Worm (Caenorhabditis elegans) whole organism, midembryonic: ENCODE measurements around the gene del-1.

Source experiments
- T22C8.4 ChIP-seq: fragments of 200-800 bp; sonication (Bioruptor generic); IDR thresholded peaks from 2 replicates; pipeline ENCODE4 v1.3.6; 2022; ENCODE audit warnings: missing genetic modification characterization, missing compliant biosample characterization
- cog-1 ChIP-seq: sonication (generic microtip); optimal IDR thresholded peaks from 2 replicates; lab custom pipeline; 2016; ENCODE audit warnings: missing genetic modification characterization, missing compliant biosample characterization
- flt-1 ChIP-seq: fragments of 200-800 bp; sonication (Bioruptor generic); IDR thresholded peaks from 2 replicates; pipeline ENCODE4 v1.3.6; 2022; ENCODE audit warnings: missing genetic modification characterization, missing compliant biosample characterization
- klf-2 ChIP-seq: fragments of 200-800 bp; sonication (Bioruptor generic); conservative IDR thresholded peaks from 2 replicates; pipeline ENCODE4 v1.3.6; 2022; ENCODE audit warnings: missing genetic modification reagents, missing genetic modification characterization, missing compliant biosample characterization
- med-1 ChIP-seq: sonication (generic microtip); optimal IDR thresholded peaks from 2 replicates; lab custom pipeline; 2017; ENCODE audit warnings: missing genetic modification characterization, mild to moderate bottlenecking, missing compliant biosample characterization, antibody characterized with exemption, missing genetic modification reagents; ENCODE audit not compliant: insufficient read depth
- ref-1 ChIP-seq: fragments of 200-800 bp; sonication (Bioruptor generic); conservative IDR thresholded peaks from 2 replicates; pipeline ENCODE4 v1.3.6; 2022; ENCODE audit warnings: missing genetic modification reagents, missing genetic modification characterization, missing compliant biosample characterization
- tab-1 ChIP-seq: fragments of 200-800 bp; sonication (Bioruptor generic); IDR thresholded peaks from 2 replicates; pipeline ENCODE4 v1.3.6; 2022; ENCODE audit warnings: missing genetic modification characterization, missing compliant biosample characterization
- ztf-23 ChIP-seq: fragments of 200-800 bp; sonication (Bioruptor generic); IDR thresholded peaks from 2 replicates; pipeline ENCODE4 v1.3.6; 2022; ENCODE audit warnings: missing genetic modification reagents, missing genetic modification characterization, missing compliant biosample characterization
- ztf-29 ChIP-seq: fragments of 200-800 bp; sonication (Bioruptor generic); IDR thresholded peaks from 2 replicates; pipeline ENCODE4 v1.3.6; 2022; ENCODE audit warnings: missing genetic modification reagents, missing genetic modification characterization, missing compliant biosample characterization

The del-1 gene

DNA sequence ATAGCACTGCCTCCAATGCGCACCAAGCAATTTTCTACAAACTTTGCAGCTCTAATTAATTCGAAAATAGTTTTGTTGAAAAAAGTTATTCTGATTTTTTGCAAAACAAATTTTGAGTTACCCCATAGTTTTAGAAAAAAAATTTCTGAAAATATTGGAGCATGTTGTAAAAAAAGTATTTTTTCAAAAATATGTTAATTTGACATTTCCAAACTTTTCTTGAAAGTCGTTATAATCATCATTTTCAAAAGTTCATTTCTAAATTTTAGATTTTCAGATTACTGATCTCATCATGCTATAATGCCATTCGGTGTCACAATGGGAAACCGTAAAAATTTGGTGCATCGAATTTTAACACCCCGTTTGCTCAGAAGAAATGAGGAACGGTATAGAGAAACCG lies at the start of gene del-1:
del-1 (plus strand) TSS at position 301 of the 400 bp plus-strand sequence.
- TF ChIP-seq flt-1 (GFP tag; lab: Robert Waterston, UW) (no peak), ref-1 (no peak), tab-1 (no peak), cog-1 (no peak), ztf-29 (GFP tag; lab: Robert Waterston, UW) (no peak), klf-2 (GFP tag; lab: Robert Waterston, UW) (no peak), ztf-23 (GFP tag; lab: Robert Waterston, UW) (no peak), T22C8.4 (no peak), med-1 (GFP tag; lab: Kevin White, UChicago) (no peak)

DNA sequence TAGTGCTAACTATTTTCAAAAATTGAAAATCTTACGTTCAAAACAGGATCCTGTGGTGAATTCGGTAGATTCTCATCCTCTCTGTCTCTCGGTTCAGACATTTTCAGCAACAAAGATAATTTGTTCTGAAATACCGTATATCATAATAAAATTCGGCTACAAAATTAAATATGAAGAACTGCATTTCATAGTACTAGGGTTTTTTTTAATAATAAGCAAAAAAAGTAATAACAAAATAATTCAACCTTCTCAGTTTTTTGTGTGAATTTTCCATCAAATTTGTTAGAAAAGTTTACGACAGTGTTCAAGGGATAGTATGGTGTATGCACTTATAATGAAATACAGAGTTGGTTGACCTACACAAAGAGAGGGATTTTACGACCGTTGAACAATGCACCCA lies 44.7 kb upstream of the del-1 start, which contains the start of gene K06G5.3:
K06G5.3 (minus strand) TSS at position 101 of the 400 bp plus-strand sequence.
- no peak for TF ChIP-seq cog-1
- no peak for TF ChIP-seq ztf-29 (GFP tag; lab: Robert Waterston, UW)
- TF ChIP-seq klf-2 (GFP tag; lab: Robert Waterston, UW): no peak
- no peak for TF ChIP-seq tab-1
- TF ChIP-seq ref-1: no peak
- no peak for TF ChIP-seq T22C8.4
- no peak for TF ChIP-seq ztf-23 (GFP tag; lab: Robert Waterston, UW)
- no peak for TF ChIP-seq flt-1 (GFP tag; lab: Robert Waterston, UW)
- no peak for TF ChIP-seq med-1 (GFP tag; lab: Kevin White, UChicago)

DNA sequence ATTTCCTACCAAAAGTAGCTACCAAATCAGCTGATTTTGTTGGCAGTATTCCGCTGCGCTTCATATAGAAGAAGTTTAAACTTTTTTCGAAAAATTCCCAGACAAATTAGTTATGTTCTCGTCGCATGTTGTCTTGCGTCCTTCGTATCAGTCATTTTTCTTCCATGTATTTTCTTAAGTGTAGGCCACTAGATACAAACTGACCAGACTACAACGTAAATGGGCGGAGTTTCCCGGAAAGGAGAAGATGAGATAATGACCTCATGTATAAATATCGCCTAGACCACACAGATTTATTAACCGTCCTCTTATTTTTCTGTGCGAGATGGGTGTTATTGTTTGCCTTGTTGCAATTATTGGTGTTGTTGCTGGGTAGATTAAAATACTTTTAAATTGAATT lies 42.6 kb upstream of the del-1 start, which contains the start of gene cyp-13B2:
cyp-13B2 (plus strand) TSS at position 301 of the 400 bp plus-strand sequence.
- TF ChIP-seq tab-1 (no peak), T22C8.4 (no peak), cog-1 (no peak), ztf-23 (GFP tag; lab: Robert Waterston, UW) (no peak), ref-1 (no peak)

DNA sequence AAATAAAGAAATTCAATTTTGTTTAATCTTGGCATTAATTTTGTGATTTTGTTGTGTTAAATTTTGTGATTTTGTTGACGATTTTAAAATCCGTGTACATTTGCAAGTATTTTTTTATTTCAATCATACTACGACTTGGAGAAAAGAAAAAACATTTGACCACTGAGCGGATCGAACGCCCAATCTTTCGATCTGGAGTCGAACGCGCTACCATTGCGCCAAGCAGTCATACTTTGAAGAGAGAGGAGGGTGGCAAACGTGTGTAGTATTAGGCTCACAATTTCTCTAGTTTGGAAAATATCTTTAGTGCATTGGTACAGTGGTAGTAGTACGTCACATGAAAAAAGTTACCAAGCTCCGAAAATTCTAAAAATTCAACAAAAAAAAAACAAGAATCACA lies 39.1 kb upstream of the del-1 start:
- TF ChIP-seq klf-2 (GFP tag; lab: Robert Waterston, UW) (no peak), med-1 (GFP tag; lab: Kevin White, UChicago) (peak; percentile 13), ztf-23 (GFP tag; lab: Robert Waterston, UW) (no peak), T22C8.4 (0 out of 2 replicates have a peak, but pooled peaks have one; percentile 17), ztf-29 (GFP tag; lab: Robert Waterston, UW) (no peak), tab-1 (peak; percentile 72; the same call in 1 of the 2 replicates), cog-1 (no peak), flt-1 (GFP tag; lab: Robert Waterston, UW) (peak; percentile 84), ref-1 (no peak)

DNA sequence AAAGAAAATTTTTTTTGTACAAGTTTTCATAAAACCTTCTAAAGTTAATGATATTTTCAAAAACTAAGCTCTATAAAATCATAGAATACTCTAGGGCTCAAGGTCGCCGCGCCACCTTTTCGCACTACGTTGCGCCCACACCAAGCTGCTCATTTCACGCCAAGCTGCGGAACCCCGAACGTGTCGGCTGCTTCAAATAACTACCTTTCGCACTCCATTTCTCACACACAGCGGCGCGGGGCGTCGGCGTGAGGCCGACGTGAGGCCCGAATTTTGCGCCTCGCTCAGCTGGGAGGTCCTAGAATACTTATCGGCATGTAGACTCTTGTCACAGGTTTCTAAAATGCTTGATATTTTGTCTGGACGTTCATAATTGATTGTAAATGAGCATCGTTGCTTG lies 35.9 kb upstream of the del-1 start:
- TF ChIP-seq ztf-23 (GFP tag; lab: Robert Waterston, UW) (no peak), klf-2 (GFP tag; lab: Robert Waterston, UW) (no peak), T22C8.4 (no peak), flt-1 (GFP tag; lab: Robert Waterston, UW) (no peak), ref-1 (no peak), med-1 (GFP tag; lab: Kevin White, UChicago) (no peak), ztf-29 (GFP tag; lab: Robert Waterston, UW) (no peak), tab-1 (no peak), cog-1 (no peak)

DNA sequence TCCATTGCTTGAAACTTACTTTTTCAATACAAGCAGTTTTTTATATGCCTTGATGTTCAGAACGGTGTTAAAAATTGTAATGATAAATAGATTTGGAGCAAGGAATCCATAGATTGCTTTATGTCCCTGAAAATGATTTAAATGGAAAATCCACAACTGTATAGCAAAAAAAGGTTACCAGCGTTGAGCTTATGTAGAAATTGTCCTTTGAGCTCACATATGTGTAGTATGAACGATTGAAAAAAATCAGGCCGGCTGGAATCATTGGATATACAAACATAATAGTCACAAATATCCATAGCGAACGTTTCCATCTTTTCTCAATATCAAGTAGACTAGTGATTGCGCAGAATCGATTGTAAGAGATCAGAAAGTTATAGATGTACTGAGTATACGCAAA lies 33.5 kb upstream of the del-1 start, which contains the start of gene srg-36:
srg-36 (minus strand) TSS at position 101 of the 400 bp plus-strand sequence.
- TF ChIP-seq flt-1 (GFP tag; lab: Robert Waterston, UW): no peak
- TF ChIP-seq tab-1: no peak
- no peak for TF ChIP-seq ztf-29 (GFP tag; lab: Robert Waterston, UW)

DNA sequence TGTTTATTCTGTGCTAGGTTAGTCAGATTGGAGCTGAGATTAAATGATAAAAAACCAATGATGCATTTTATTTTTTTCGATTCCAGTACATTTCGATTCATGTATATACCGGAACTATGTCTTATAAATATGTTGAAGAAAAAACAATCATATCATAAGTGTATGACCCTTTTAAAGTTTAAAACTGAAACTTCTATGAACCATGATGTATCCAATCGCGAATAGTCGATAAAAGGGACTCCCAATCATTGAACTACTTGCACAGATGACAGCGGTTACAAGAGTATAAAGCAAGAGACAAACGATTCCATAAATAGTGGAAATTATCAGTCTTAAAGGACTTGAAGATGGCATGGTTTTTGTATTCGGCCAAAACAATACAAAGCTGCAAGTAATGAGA lies 32.9 kb upstream of the del-1 start, which contains the start of gene srg-37:
srg-37 (minus strand) TSS at position 101 of the 400 bp plus-strand sequence.
- TF ChIP-seq cog-1 (no peak), klf-2 (GFP tag; lab: Robert Waterston, UW) (no peak), med-1 (GFP tag; lab: Kevin White, UChicago) (no peak), ztf-23 (GFP tag; lab: Robert Waterston, UW) (no peak), tab-1 (no peak)

DNA sequence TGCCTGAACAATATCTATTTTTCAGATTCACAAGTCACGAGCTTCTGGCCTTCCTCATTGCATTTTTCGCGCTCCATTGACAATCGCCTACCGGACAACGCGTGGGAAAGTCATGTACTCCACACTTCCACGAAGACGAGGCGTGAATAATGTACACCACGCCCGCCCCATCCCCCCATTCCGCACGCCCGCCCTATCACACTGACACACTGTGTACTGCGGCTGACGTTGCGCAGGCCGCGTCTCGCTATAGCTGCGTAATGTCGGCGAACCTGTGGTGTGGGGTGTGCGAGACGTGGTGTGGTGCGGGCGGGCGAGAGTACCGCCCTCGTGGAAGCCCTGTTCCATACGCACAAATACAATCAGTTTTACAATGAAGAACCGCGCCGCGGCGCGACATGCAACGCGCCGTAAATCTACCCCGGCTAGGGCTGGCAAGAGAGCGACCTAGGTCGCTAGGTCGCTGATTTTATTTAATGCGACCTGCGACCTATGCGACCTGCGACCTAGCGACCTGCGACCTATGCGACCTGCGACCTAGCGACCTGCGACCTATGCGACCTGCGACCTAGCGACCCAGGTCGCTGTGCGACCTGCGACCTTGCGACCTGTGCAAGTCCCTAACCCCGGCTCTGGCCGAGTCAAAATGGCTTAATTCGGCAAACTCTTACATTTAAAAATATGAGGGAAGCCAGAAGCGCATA lies 31.6 kb upstream of the del-1 start:
- no peak for TF ChIP-seq ztf-29 (GFP tag; lab: Robert Waterston, UW)
- TF ChIP-seq ref-1: no peak
- TF ChIP-seq med-1 (GFP tag; lab: Kevin White, UChicago): no peak
- TF ChIP-seq klf-2 (GFP tag; lab: Robert Waterston, UW): no peak
- TF ChIP-seq tab-1: 0 out of 2 replicates have a peak, but pooled peaks have one; percentile 21
- TF ChIP-seq cog-1: no peak
- TF ChIP-seq T22C8.4: no peak
- TF ChIP-seq ztf-23 (GFP tag; lab: Robert Waterston, UW): no peak

DNA sequence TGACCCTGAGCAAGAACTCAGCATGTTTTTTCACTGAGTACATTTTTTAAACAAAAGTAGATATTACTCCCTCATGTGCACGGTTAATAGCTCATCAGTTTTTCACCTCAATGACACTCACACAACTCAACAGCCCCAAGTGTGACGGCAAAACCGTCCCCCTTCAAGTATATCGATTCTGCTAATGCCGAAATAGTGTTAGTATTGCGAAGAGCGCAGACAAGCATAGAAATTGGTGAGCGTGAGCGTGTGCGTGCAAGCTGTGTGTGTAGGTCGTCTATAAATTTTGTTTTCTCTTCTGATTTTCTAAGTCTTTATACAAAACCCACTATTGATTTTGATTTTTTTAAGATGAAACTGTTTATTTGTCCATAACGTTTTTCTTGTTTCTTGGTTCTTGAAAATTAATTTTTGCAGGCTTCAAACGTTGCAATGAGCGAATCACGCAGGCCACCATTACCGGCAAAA lies 29.6 kb upstream of the del-1 start, which contains the start of gene K04C1.2:
K04C1.2 (plus strand) TSS at position 418 of the 468 bp plus-strand sequence.
- TF ChIP-seq flt-1 (GFP tag; lab: Robert Waterston, UW): 0 out of 2 replicates have a peak, but pooled peaks have one; percentile 29
- no peak for TF ChIP-seq ref-1
- TF ChIP-seq ztf-29 (GFP tag; lab: Robert Waterston, UW): no peak
- TF ChIP-seq T22C8.4: peak; percentile 77
- TF ChIP-seq cog-1: no peak

DNA sequence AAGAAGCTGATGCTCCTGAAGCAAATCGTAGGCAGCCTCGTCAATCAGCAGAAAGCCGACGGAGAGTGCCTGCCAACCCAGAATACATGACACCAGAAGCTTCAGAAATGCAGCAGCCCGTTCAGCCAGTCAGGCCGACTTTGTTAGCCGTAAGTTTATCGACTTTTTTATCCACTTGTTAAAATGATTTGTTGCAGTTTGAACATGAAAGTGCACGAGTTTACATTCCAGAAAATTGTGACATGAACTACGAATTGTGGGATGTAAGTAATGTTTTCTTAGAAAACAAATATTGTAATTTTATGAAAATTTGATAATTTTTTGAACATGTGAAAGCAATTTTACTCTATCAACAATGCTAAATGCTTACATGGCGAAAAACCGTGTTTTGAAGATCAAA lies 27.7 kb upstream of the del-1 start:
- TF ChIP-seq med-1 (GFP tag; lab: Kevin White, UChicago) (no peak), flt-1 (GFP tag; lab: Robert Waterston, UW) (no peak), cog-1 (no peak), ztf-29 (GFP tag; lab: Robert Waterston, UW) (no peak), klf-2 (GFP tag; lab: Robert Waterston, UW) (no peak), T22C8.4 (no peak), ztf-23 (GFP tag; lab: Robert Waterston, UW) (no peak), ref-1 (no peak), tab-1 (no peak)
